Worm (Caenorhabditis elegans) whole organism, L3 larva: ENCODE data around the gene tbx-11.

Experiments
- R02D3.7 ChIP-seq: fragments of 150-350 bp; optimal IDR thresholded peaks from 2 replicates; lab custom pipeline; 2014; ENCODE audit warnings: missing biosample characterization, missing genetic modification characterization
- ZK546.5 ChIP-seq: sonication (generic microtip); optimal IDR thresholded peaks from 2 replicates; lab custom pipeline; 2017; ENCODE audit warnings: missing biosample characterization, missing genetic modification characterization
- aly-2 ChIP-seq: fragments of 150-350 bp; optimal IDR thresholded peaks from 2 replicates; lab custom pipeline; 2014; ENCODE audit warnings: missing biosample characterization, missing genetic modification characterization
- ceh-82 ChIP-seq: fragments of 150-350 bp; optimal IDR thresholded peaks from 2 replicates; lab custom pipeline; 2014; ENCODE audit warnings: missing biosample characterization, missing genetic modification characterization
- egl-27 ChIP-seq: sonication (generic microtip); optimal IDR thresholded peaks from 4 replicates; lab custom pipeline; 2017; ENCODE audit warnings: missing biosample characterization, missing genetic modification reagents, missing genetic modification characterization
- egl-5 ChIP-seq: fragments of 150-350 bp; optimal IDR thresholded peaks from 2 replicates; lab custom pipeline; 2017; ENCODE audit warnings: missing biosample characterization, missing genetic modification reagents, missing genetic modification characterization, inconsistent platforms
- elt-1 ChIP-seq: fragments of 150-350 bp; optimal IDR thresholded peaks from 2 replicates; lab custom pipeline; 2014; ENCODE audit warnings: missing biosample characterization, missing genetic modification characterization
- elt-2 ChIP-seq: sonication (generic microtip); optimal IDR thresholded peaks from 2 replicates; lab custom pipeline; 2016; ENCODE audit warnings: missing genetic modification reagents, mild to moderate bottlenecking, missing genetic modification characterization, missing compliant biosample characterization
- elt-3 ChIP-seq, 3 experiments: fragments of 150-350 bp in 1 of 3; sonication (generic microtip) in 2 of 3; optimal IDR thresholded peaks; 2 replicates in 2 of 3; 4 replicates in 1 of 3; lab custom pipeline; 2014 to 2017; ENCODE audit warnings: missing biosample characterization in 3 of 3, missing genetic modification characterization in 3 of 3
- eor-1 ChIP-seq, 2 experiments: fragments of 150-350 bp; optimal IDR thresholded peaks; 2 replicates each; lab custom pipeline; 2014 to 2018; ENCODE audit warnings: missing biosample characterization in 2 of 2, missing genetic modification characterization in 2 of 2
- fkh-10 ChIP-seq: sonication (generic microtip); optimal IDR thresholded peaks from 2 replicates; lab custom pipeline; 2017; ENCODE audit warnings: missing biosample characterization, missing genetic modification reagents, missing genetic modification characterization
- fkh-2 ChIP-seq: fragments of 150-350 bp; optimal IDR thresholded peaks from 2 replicates; lab custom pipeline; 2014; ENCODE audit warnings: missing biosample characterization, missing genetic modification reagents, missing genetic modification characterization
- hmg-11 ChIP-seq: sonication (generic microtip); optimal IDR thresholded peaks from 2 replicates; lab custom pipeline; 2016; ENCODE audit warnings: missing genetic modification characterization, missing compliant biosample characterization
- lin-15B ChIP-seq: fragments of 150-350 bp; optimal IDR thresholded peaks from 2 replicates; lab custom pipeline; 2014; ENCODE audit warnings: missing biosample characterization, missing genetic modification characterization
- mdl-1 ChIP-seq: fragments of 150-350 bp; optimal IDR thresholded peaks from 2 replicates; lab custom pipeline; 2014; ENCODE audit warnings: missing biosample characterization, missing genetic modification characterization
- nfya-1 ChIP-seq: sonication (generic microtip); optimal IDR thresholded peaks from 2 replicates; lab custom pipeline; 2017; ENCODE audit warnings: missing genetic modification characterization, mild to moderate bottlenecking, missing compliant biosample characterization, antibody characterized with exemption, moderate library complexity; ENCODE audit not compliant: insufficient read depth
- nhr-23 ChIP-seq: fragments of 150-350 bp; optimal IDR thresholded peaks from 2 replicates; lab custom pipeline; 2014; ENCODE audit warnings: missing biosample characterization, missing genetic modification reagents, missing genetic modification characterization
- nhr-237 ChIP-seq: fragments of 150-350 bp; optimal IDR thresholded peaks from 2 replicates; lab custom pipeline; 2014; ENCODE audit warnings: missing biosample characterization, missing genetic modification characterization
- nhr-25 ChIP-seq: sonication (generic microtip); optimal IDR thresholded peaks from 2 replicates; lab custom pipeline; 2017; ENCODE audit warnings: missing biosample characterization, missing genetic modification characterization
- nhr-28 ChIP-seq: fragments of 150-350 bp; optimal IDR thresholded peaks from 2 replicates; lab custom pipeline; 2014; ENCODE audit warnings: missing biosample characterization, missing genetic modification characterization
- nhr-43 ChIP-seq: sonication (generic microtip); optimal IDR thresholded peaks from 2 replicates; lab custom pipeline; 2016; ENCODE audit warnings: mild to moderate bottlenecking, missing genetic modification characterization, missing compliant biosample characterization; ENCODE audit not compliant: poor library complexity, severe bottlenecking
- nhr-67 ChIP-seq: fragments of 150-350 bp; optimal IDR thresholded peaks from 2 replicates; lab custom pipeline; 2014; ENCODE audit warnings: missing biosample characterization, missing genetic modification characterization
- nhr-76 ChIP-seq: fragments of 150-350 bp; sonication (generic microtip); optimal IDR thresholded peaks from 5 replicates; lab custom pipeline; 2014; ENCODE audit warnings: missing biosample characterization, missing genetic modification characterization
- nhr-77 ChIP-seq: fragments of 150-350 bp; optimal IDR thresholded peaks from 2 replicates; lab custom pipeline; 2014; ENCODE audit warnings: missing biosample characterization, missing genetic modification characterization
- pha-4 ChIP-seq: fragments of 150-350 bp; optimal IDR thresholded peaks from 2 replicates; lab custom pipeline; 2014; ENCODE audit warnings: missing biosample characterization, missing genetic modification reagents, missing genetic modification characterization
- pqm-1 ChIP-seq: fragments of 150-350 bp; optimal IDR thresholded peaks from 2 replicates; lab custom pipeline; 2017; ENCODE audit warnings: missing biosample characterization, missing genetic modification characterization, inconsistent platforms
- skn-1 ChIP-seq: fragments of 150-350 bp; optimal IDR thresholded peaks from 2 replicates; lab custom pipeline; 2014; ENCODE audit warnings: missing biosample characterization, missing genetic modification characterization
- snpc-4 ChIP-seq: fragments of 150-350 bp; optimal IDR thresholded peaks from 2 replicates; lab custom pipeline; 2014; ENCODE audit warnings: missing biosample characterization, missing genetic modification characterization
- unc-39 ChIP-seq: sonication (generic microtip); optimal IDR thresholded peaks from 4 replicates; lab custom pipeline; 2017; ENCODE audit warnings: missing biosample characterization, missing genetic modification characterization
- unc-62 ChIP-seq: fragments of 150-350 bp; sonication (generic microtip); optimal IDR thresholded peaks from 4 replicates; lab custom pipeline; 2014; ENCODE audit warnings: missing biosample characterization, missing genetic modification reagents, missing genetic modification characterization
- zag-1 ChIP-seq: fragments of 150-350 bp; optimal IDR thresholded peaks from 2 replicates; lab custom pipeline; 2014; ENCODE audit warnings: missing biosample characterization, missing genetic modification characterization
- ztf-11 ChIP-seq: fragments of 150-350 bp; optimal IDR thresholded peaks from 2 replicates; lab custom pipeline; 2014; ENCODE audit warnings: missing biosample characterization, missing genetic modification characterization
- ztf-4 ChIP-seq: fragments of 150-350 bp; optimal IDR thresholded peaks from 2 replicates; lab custom pipeline; 2014; ENCODE audit warnings: missing biosample characterization, missing genetic modification characterization

Gene tbx-11

ce11 chrIII:6078917-6079316 is 32.1 kb upstream of the tbx-11 start:
- TF ChIP-seq snpc-4 (no peak), nhr-76 (tag; lab: Kevin White, UChicago) (no peak), ztf-11 (tag; lab: Kevin White, UChicago) (no peak), ztf-4 (tag; lab: Kevin White, UChicago) (no peak), unc-39 (tag; lab: Kevin White, UChicago) (no peak), lin-15B (tag; lab: Kevin White, UChicago) (no peak), nhr-43 (tag; lab: Kevin White, UChicago) (no peak), nfya-1 (tag; lab: Kevin White, UChicago) (peak; percentile 1), nhr-23 (tag; lab: Kevin White, UChicago) (no peak), skn-1 (tag; lab: Kevin White, UChicago) (no peak), pha-4 (peak; percentile 13), fkh-2 (tag; lab: Kevin White, UChicago) (no peak)

- TF ChIP-seq nhr-67 (tag; lab: Kevin White, UChicago) (no peak), egl-5 (tag; lab: Kevin White, UChicago) (peak; percentile 41), lin-15B (tag; lab: Kevin White, UChicago) (no peak), fkh-10 (GFP tag; lab: Kevin White, UChicago) (no peak), pha-4 (peak; percentile 1), elt-2 (peak; percentile 2), eor-1 (tag; optimal IDR thresholded peaks at IDR 0.05; lab: Kevin White, UChicago) (no peak)
Observed at ce11 chrIII:6077973-6078372, 31.2 kb upstream of the tbx-11 start.

- TF ChIP-seq nhr-23 (tag; lab: Kevin White, UChicago) (no peak), unc-62 (no peak), nhr-25 (peak; percentile 19), nhr-77 (no peak), zag-1 (tag; lab: Kevin White, UChicago) (no peak), mdl-1 (tag; lab: Kevin White, UChicago) (no peak)
Observed at ce11 chrIII:6073673-6074331, 27.0 kb upstream of the tbx-11 start.

- TF ChIP-seq pha-4 (peak; percentile 8), lin-15B (tag; lab: Kevin White, UChicago) (no peak)
Observed at ce11 chrIII:6072937-6073336, 26.2 kb upstream of the tbx-11 start.

- TF ChIP-seq hmg-11 (tag; lab: Kevin White, UChicago) (no peak), elt-1 (no peak), ceh-82 (tag; lab: Kevin White, UChicago) (no peak), nhr-28 (no peak), nhr-237 (tag; lab: Kevin White, UChicago) (no peak), pha-4 (no peak), nfya-1 (tag; lab: Kevin White, UChicago) (no peak), zag-1 (tag; lab: Kevin White, UChicago) (no peak), R02D3.7 (tag; lab: Kevin White, UChicago) (no peak), nhr-77 (no peak), egl-5 (tag; lab: Kevin White, UChicago) (no peak), snpc-4 (no peak), ZK546.5 (tag; lab: Kevin White, UChicago) (no peak), elt-3 (tag; optimal IDR thresholded peaks at IDR 0.05; lab: Kevin White, UChicago) (no peak), nhr-43 (tag; lab: Kevin White, UChicago) (no peak), fkh-2 (tag; lab: Kevin White, UChicago) (no peak), aly-2 (tag; lab: Kevin White, UChicago) (no peak), egl-27 (tag; lab: Kevin White, UChicago) (no peak), pqm-1 (tag; lab: Kevin White, UChicago) (no peak)
- TF ChIP-seq, all 47 proteins: peak for 0
Observed at ce11 chrIII:6067557-6067956, 20.8 kb upstream of the tbx-11 start, which contains the start of gene mapk-15. Gene mapk-15 (plus strand): TSS chrIII:6067857.
